Worm (Caenorhabditis elegans): ENCODE data around the gene T22F3.8.
"Not testable (repeated sequence)": the region's sequence is repeated elsewhere in the genome, so short reads cannot be mapped to it uniquely, and the experiment has no call there.

The T22F3.8 gene

DNA sequence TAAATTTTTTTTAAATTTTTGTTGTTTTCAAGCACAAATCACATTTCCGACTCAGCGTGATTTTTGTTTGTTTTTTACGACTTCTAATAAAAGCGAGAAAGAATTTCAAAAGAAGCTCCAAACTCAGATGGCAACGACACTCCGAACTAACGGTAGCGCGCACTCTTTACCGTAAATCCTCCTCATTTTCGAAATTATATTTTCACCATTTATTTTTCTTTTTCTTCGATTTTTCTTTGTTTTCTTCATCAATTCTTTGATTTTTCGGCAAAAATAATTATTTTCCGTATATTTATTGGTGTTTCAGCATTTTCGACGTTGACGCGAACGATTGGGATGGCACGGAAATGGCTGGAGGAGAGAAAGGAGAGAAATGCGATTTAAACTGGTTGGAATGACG, 46.5 kb downstream of the T22F3.8 start, which contains the start of gene T24A6.1:
T24A6.1 (plus strand) TSS at position 301 of the 400 bp plus-strand sequence.
- TF ChIP-seq tab-1 (GFP tag; IDR thresholded peaks at IDR 0.05); med-1 (GFP tag; optimal IDR thresholded peaks at IDR 0.05; ENCODE audit: insufficient read depth); cog-1 (tag; optimal IDR thresholded peaks at IDR 0.05): not testable (repeated sequence)

DNA sequence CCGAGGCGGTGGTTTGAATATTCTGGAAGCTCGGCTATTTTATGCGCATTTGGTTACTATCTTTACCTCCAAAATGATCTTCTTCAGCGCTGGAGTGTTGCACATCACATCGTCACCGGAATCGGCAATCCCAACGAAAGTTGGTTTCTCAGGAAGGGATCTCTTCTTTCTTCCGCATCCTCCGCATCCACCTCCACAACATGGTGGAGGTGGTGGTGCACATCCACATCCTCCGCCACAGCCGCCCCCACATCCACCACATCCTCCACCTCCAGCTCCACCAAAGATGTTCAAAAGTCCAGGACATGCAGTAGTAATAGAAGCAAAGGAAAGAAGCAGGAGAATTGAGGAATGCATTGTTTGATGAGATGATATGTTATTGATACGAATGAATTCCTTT, 47.8 kb downstream of the T22F3.8 start, which contains the start of gene grl-31:
grl-31 (minus strand) TSS at position 357 of the 400 bp plus-strand sequence.
- TF ChIP-seq flt-1 (GFP tag; IDR thresholded peaks at IDR 0.05): no peak
- TF ChIP-seq med-1 (GFP tag; optimal IDR thresholded peaks at IDR 0.05; ENCODE audit: insufficient read depth): no peak
- TF ChIP-seq ztf-29 (GFP tag; IDR thresholded peaks at IDR 0.05): no peak
- no peak for TF ChIP-seq ref-1 (GFP tag; conservative IDR thresholded peaks at IDR 0.05)
- TF ChIP-seq T22C8.4 (GFP tag; IDR thresholded peaks at IDR 0.05): no peak
- no peak for TF ChIP-seq tab-1 (GFP tag; IDR thresholded peaks at IDR 0.05)
- TF ChIP-seq ztf-23 (GFP tag; IDR thresholded peaks at IDR 0.05): no peak
- no peak for TF ChIP-seq cog-1 (tag; optimal IDR thresholded peaks at IDR 0.05)
- no peak for TF ChIP-seq klf-2 (GFP tag; conservative IDR thresholded peaks at IDR 0.05)

DNA sequence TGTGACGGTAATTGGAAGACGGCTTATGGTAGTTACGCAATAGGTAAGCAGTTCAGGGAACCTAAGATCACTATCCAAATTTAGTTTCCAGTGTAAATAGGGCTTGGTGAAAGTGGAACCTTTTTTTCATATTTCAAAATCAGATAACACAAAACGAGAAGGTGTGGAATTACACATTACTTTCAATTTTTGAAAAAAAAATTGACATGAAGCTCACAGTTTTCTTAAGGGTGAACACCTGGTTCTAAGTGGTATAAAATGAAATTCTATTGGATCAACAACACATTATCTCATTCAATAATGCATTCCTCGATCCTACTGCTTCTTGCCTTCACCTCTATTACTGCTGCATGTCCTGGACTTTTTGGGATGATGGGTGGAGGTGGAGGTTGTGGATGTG, 49.2 kb downstream of the T22F3.8 start, which contains the start of gene grl-30:
grl-30 (plus strand) TSS at position 301 of the 400 bp plus-strand sequence.
- TF ChIP-seq med-1 (GFP tag; optimal IDR thresholded peaks at IDR 0.05; ENCODE audit: insufficient read depth) (no peak), T22C8.4 (GFP tag; IDR thresholded peaks at IDR 0.05) (no peak), cog-1 (tag; optimal IDR thresholded peaks at IDR 0.05) (no peak), klf-2 (GFP tag; conservative IDR thresholded peaks at IDR 0.05) (no peak), ztf-29 (GFP tag; IDR thresholded peaks at IDR 0.05) (no peak), ref-1 (GFP tag; conservative IDR thresholded peaks at IDR 0.05) (no peak)

DNA sequence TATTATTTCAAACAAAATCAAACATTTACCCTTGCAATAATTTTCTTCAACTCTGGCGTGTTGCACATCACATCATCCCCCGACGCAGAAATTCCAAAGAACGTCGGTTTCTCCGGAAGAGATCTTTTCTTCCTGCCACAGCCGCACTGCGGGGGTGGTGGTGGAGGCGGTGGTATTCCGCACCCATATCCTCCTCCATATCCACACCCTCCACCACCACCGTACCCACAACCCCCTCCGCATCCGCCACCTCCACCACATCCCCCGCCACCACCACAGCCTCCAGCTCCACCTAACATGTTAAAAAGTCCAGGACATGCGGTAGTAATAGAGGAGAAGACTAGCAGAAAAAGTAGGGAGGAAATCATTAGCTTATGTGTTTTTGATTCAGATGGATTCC, 50.4 kb downstream of the T22F3.8 start, which contains the start of gene grl-29:
grl-29 (minus strand) TSS at position 368 of the 400 bp plus-strand sequence.
- TF ChIP-seq tab-1 (GFP tag; IDR thresholded peaks at IDR 0.05): no peak
- TF ChIP-seq ztf-23 (GFP tag; IDR thresholded peaks at IDR 0.05): 0 out of 2 replicates have a peak, but pooled peaks have one; percentile 19

DNA sequence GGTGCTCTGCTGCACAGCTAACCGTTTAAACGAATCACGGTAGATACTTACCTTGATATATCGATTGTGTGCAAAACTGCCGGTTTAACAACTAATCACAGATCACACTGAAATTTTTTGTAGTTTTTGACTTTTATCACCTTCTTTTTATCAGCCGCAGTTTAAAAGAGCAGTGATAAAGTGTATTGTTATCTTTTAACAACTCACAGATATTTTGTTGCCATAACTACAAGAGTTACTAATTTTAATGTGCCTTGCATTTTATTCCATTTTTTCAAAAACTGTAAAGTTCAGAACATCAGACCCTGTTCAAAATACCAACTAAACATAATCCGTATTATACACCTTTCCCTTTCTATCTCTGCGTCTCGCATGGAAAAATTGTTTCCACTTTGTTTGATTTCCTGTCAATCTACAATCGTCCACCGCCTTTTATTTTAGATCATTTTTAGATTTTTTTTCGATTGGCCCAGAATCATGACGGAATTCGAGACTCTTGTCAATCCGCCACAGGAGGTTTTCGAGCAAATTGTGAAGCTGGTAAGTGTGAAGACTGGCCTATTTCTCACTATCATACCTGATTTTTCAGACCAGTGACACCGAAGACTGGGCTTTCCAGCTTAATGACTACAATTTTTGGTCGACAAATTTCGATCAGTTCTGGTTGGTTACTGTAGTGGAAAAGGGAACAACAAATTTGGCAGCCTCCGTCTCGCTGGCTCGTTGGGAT, 52.3 kb downstream of the T22F3.8 start, which contains the start of gene T24A6.20:
T24A6.20 (plus strand) TSS at position 395 of the 730 bp plus-strand sequence.
- no peak for TF ChIP-seq flt-1 (GFP tag; IDR thresholded peaks at IDR 0.05)
- no peak for TF ChIP-seq cog-1 (tag; optimal IDR thresholded peaks at IDR 0.05)
- TF ChIP-seq T22C8.4 (GFP tag; IDR thresholded peaks at IDR 0.05): no peak
- TF ChIP-seq tab-1 (GFP tag; IDR thresholded peaks at IDR 0.05): no peak
- TF ChIP-seq ztf-23 (GFP tag; IDR thresholded peaks at IDR 0.05): no peak
- TF ChIP-seq ref-1 (GFP tag; conservative IDR thresholded peaks at IDR 0.05): no peak
- no peak for TF ChIP-seq ztf-29 (GFP tag; IDR thresholded peaks at IDR 0.05)
- TF ChIP-seq klf-2 (GFP tag; conservative IDR thresholded peaks at IDR 0.05): no peak
- TF ChIP-seq med-1 (GFP tag; optimal IDR thresholded peaks at IDR 0.05; ENCODE audit: insufficient read depth): no peak
